Worm (Caenorhabditis elegans) whole organism, late embryonic: ENCODE measurements around the gene F07C6.2.

Experiments used
- F13H6.1 ChIP-seq: sonication (generic microtip); optimal IDR thresholded peaks from 2 replicates; lab custom pipeline; 2016; ENCODE audit warnings: missing genetic modification characterization, missing compliant biosample characterization
- K02D7.2 ChIP-seq: sonication (generic microtip); optimal IDR thresholded peaks from 2 replicates; lab custom pipeline; 2017; ENCODE audit warnings: mild to moderate bottlenecking, missing genetic modification characterization, missing compliant biosample characterization
- Y22D7AL.16 ChIP-seq: sonication (generic microtip); optimal IDR thresholded peaks from 2 replicates; lab custom pipeline; 2016; ENCODE audit warnings: missing genetic modification characterization, missing compliant biosample characterization
- ceh-14 ChIP-seq: sonication (generic microtip); optimal IDR thresholded peaks from 2 replicates; lab custom pipeline; 2016; ENCODE audit warnings: missing genotype, missing genetic modification characterization, missing compliant biosample characterization
- ceh-18 ChIP-seq: sonication (generic microtip); optimal IDR thresholded peaks from 2 replicates; lab custom pipeline; 2016; ENCODE audit warnings: missing genetic modification characterization, missing compliant biosample characterization
- ceh-19 ChIP-seq: fragments of 200-800 bp; sonication (Bioruptor generic); optimal IDR thresholded peaks from 2 replicates; lab custom pipeline; 2018; ENCODE audit warnings: mild to moderate bottlenecking, missing genetic modification characterization, missing compliant biosample characterization
- ceh-2 ChIP-seq: sonication (generic microtip); optimal IDR thresholded peaks from 2 replicates; lab custom pipeline; 2016; ENCODE audit warnings: missing genotype, missing genetic modification characterization, missing compliant biosample characterization
- ceh-22 ChIP-seq: sonication (generic microtip); optimal IDR thresholded peaks from 2 replicates; lab custom pipeline; 2017; ENCODE audit warnings: missing biosample characterization, missing genetic modification characterization
- ceh-30 ChIP-seq: fragments of 150-350 bp; optimal IDR thresholded peaks from 2 replicates; lab custom pipeline; 2014; ENCODE audit warnings: missing biosample characterization, missing genetic modification characterization
- ceh-6 ChIP-seq: fragments of 200-800 bp; sonication (Bioruptor generic); optimal IDR thresholded peaks from 2 replicates; lab custom pipeline; 2018; ENCODE audit warnings: mild to moderate bottlenecking, missing genetic modification characterization, missing compliant biosample characterization
- che-1 ChIP-seq: sonication (generic microtip); optimal IDR thresholded peaks from 2 replicates; lab custom pipeline; 2016; ENCODE audit warnings: mild to moderate bottlenecking, missing genetic modification characterization, missing compliant biosample characterization
- elt-2 ChIP-seq: sonication (generic microtip); optimal IDR thresholded peaks from 2 replicates; lab custom pipeline; 2016; ENCODE audit warnings: missing genetic modification reagents, missing genetic modification characterization, missing compliant biosample characterization
- elt-4 ChIP-seq: sonication (generic microtip); optimal IDR thresholded peaks from 2 replicates; lab custom pipeline; 2016; ENCODE audit warnings: missing genetic modification characterization, missing compliant biosample characterization
- ets-4 ChIP-seq: sonication (generic microtip); optimal IDR thresholded peaks from 2 replicates; lab custom pipeline; 2016; ENCODE audit warnings: missing genetic modification characterization, missing compliant biosample characterization
- eyg-1 ChIP-seq: sonication (generic microtip); optimal IDR thresholded peaks from 2 replicates; lab custom pipeline; 2016; ENCODE audit warnings: missing genotype, missing genetic modification characterization, missing compliant biosample characterization
- fkh-10 ChIP-seq: fragments of 150-350 bp; optimal IDR thresholded peaks from 2 replicates; lab custom pipeline; 2014; ENCODE audit warnings: missing biosample characterization, missing genetic modification reagents, missing genetic modification characterization
- hlh-13 ChIP-seq: fragments of 200-800 bp; sonication (Bioruptor generic); optimal IDR thresholded peaks from 2 replicates; lab custom pipeline; 2018; ENCODE audit warnings: mild to moderate bottlenecking, missing genetic modification characterization, missing compliant biosample characterization
- hlh-6 ChIP-seq: sonication (generic microtip); optimal IDR thresholded peaks from 2 replicates; lab custom pipeline; 2016; ENCODE audit warnings: missing genotype, missing genetic modification characterization, missing compliant biosample characterization
- lin-11 ChIP-seq: fragments of 200-800 bp; sonication (Bioruptor generic); optimal IDR thresholded peaks from 2 replicates; lab custom pipeline; 2018; ENCODE audit warnings: mild to moderate bottlenecking, missing genetic modification characterization, missing compliant biosample characterization
- madf-2 ChIP-seq: sonication (generic microtip); optimal IDR thresholded peaks from 2 replicates; lab custom pipeline; 2017; ENCODE audit warnings: missing genetic modification characterization, missing compliant biosample characterization
- nhr-232 ChIP-seq: sonication (generic microtip); optimal IDR thresholded peaks from 2 replicates; lab custom pipeline; 2016; ENCODE audit warnings: missing genetic modification characterization, missing compliant biosample characterization
- npax-4 ChIP-seq: sonication (generic microtip); optimal IDR thresholded peaks from 2 replicates; lab custom pipeline; 2016; ENCODE audit warnings: missing genetic modification characterization, missing compliant biosample characterization
- odd-2 ChIP-seq: sonication (generic microtip); optimal IDR thresholded peaks from 2 replicates; lab custom pipeline; 2017; ENCODE audit warnings: antibody characterized with exemption, mild to moderate bottlenecking, missing genetic modification characterization, missing compliant biosample characterization
- pha-2 ChIP-seq: sonication (generic microtip); optimal IDR thresholded peaks from 2 replicates; lab custom pipeline; 2017; ENCODE audit warnings: mild to moderate bottlenecking, missing genetic modification characterization, missing compliant biosample characterization
- pqm-1 ChIP-seq: sonication (generic microtip); optimal IDR thresholded peaks from 2 replicates; lab custom pipeline; 2016; ENCODE audit warnings: missing genetic modification characterization, missing compliant biosample characterization
- pros-1 ChIP-seq: fragments of 150-350 bp; optimal IDR thresholded peaks from 2 replicates; lab custom pipeline; 2014; ENCODE audit warnings: missing biosample characterization, missing genetic modification reagents, missing genetic modification characterization
- ref-2 ChIP-seq: sonication (generic microtip); optimal IDR thresholded peaks from 2 replicates; lab custom pipeline; 2016; ENCODE audit warnings: missing genetic modification characterization, missing compliant biosample characterization
- rnt-1 ChIP-seq: sonication (generic microtip); optimal IDR thresholded peaks from 2 replicates; lab custom pipeline; 2016; ENCODE audit warnings: missing genetic modification characterization, missing compliant biosample characterization
- sox-4 ChIP-seq: sonication (generic microtip); optimal IDR thresholded peaks from 2 replicates; lab custom pipeline; 2017; ENCODE audit warnings: mild to moderate bottlenecking, missing genetic modification characterization, inconsistent platforms, missing compliant biosample characterization
- syd-9 ChIP-seq: sonication (generic microtip); optimal IDR thresholded peaks from 2 replicates; lab custom pipeline; 2016; ENCODE audit warnings: mild to moderate bottlenecking, missing genetic modification characterization, moderate library complexity, missing compliant biosample characterization
- tbx-2 ChIP-seq: sonication (generic microtip); optimal IDR thresholded peaks from 2 replicates; lab custom pipeline; 2016; ENCODE audit warnings: missing genetic modification characterization, missing compliant biosample characterization
- tbx-7 ChIP-seq: sonication (generic microtip); optimal IDR thresholded peaks from 2 replicates; lab custom pipeline; 2016; ENCODE audit warnings: missing genotype, missing genetic modification characterization, missing compliant biosample characterization
- unc-3 ChIP-seq, 2 experiments: fragments of 200-800 bp in 1 of 2; sonication (Bioruptor generic) in 1 of 2; sonication (generic microtip) in 1 of 2; conservative IDR thresholded peaks in 1 of 2; optimal IDR thresholded peaks in 1 of 2; 2 replicates each; pipeline versions ENCODE4 v1.3.6 to Lab custom; 2016 to 2022; ENCODE audit warnings: missing compliant biosample characterization in 2 of 2, missing genetic modification characterization in 2 of 2, missing genetic modification reagents in 1 of 2
- unc-86 ChIP-seq: sonication (generic microtip); optimal IDR thresholded peaks from 2 replicates; lab custom pipeline; 2016; ENCODE audit warnings: missing genetic modification characterization, missing compliant biosample characterization
- ztf-16 ChIP-seq: sonication (generic microtip); optimal IDR thresholded peaks from 2 replicates; lab custom pipeline; 2017; ENCODE audit warnings: missing genetic modification characterization, missing compliant biosample characterization

Gene F07C6.2

ce11 chrIV:12789088-12789487 lies 1.9 kb upstream of the F07C6.2 start, which contains the start of gene F07C6.3:
TSS of gene F07C6.3 (plus strand) at chrIV:12789235.
- TF ChIP-seq ceh-18 (tag; lab: Kevin White, UChicago) = no peak
- TF ChIP-seq npax-4 (tag; lab: Kevin White, UChicago) = no peak
- TF ChIP-seq unc-86 (tag; lab: Kevin White, UChicago) = no peak
- no peak for TF ChIP-seq pha-2
- TF ChIP-seq ceh-30 (tag; lab: Kevin White, UChicago) = no peak
- no peak for TF ChIP-seq ets-4
- TF ChIP-seq syd-9 = no peak
- no peak for TF ChIP-seq che-1 (tag; lab: Kevin White, UChicago)
- TF ChIP-seq lin-11 = no peak
- no peak for TF ChIP-seq hlh-6 (tag; lab: Kevin White, UChicago)
- TF ChIP-seq elt-4 = no peak
- no peak for TF ChIP-seq odd-2 (tag; lab: Kevin White, UChicago)
- TF ChIP-seq ceh-6 (GFP tag; lab: Kevin White, UChicago) = no peak
- TF ChIP-seq Y22D7AL.16 = no peak
- TF ChIP-seq ceh-14 (tag; lab: Kevin White, UChicago) = no peak
- no peak for TF ChIP-seq nhr-232
- TF ChIP-seq pqm-1 (tag; lab: Kevin White, UChicago) = no peak
- TF ChIP-seq, all 69 proteins: peak for 0

DNA sequence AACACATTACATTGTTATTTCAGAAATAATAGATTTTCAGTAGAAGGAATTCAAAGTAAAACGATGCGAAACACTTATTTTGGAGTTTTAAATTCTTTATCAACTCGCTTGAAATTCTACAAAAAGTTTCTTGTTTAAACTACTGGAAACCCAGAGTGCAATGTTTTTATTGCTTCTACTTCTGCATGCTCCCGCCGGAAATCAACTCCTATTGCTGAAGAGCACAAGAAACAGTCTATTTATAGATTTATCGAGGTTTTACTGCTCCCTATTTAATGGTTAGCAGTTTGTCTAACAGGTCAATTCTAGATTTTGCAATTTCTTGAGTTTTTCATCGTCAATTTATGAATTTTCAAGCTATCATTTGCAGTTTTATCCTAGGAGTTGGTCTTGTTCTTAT lies 1.5 kb downstream of the F07C6.2 start, which contains the start of gene F07C6.6:
F07C6.6 (plus strand) TSS at position 301 of the 400 bp plus-strand sequence.
- no peak for TF ChIP-seq unc-3 (GFP tag; conservative IDR thresholded peaks at IDR 0.05; lab: Robert Waterston, UW)
- no peak for TF ChIP-seq unc-3 (tag; optimal IDR thresholded peaks at IDR 0.05; lab: Kevin White, UChicago)
- no peak for TF ChIP-seq syd-9
- TF ChIP-seq ref-2 = no peak
- TF ChIP-seq ceh-6 (GFP tag; lab: Kevin White, UChicago) = no peak
- no peak for TF ChIP-seq ceh-22 (tag; lab: Kevin White, UChicago)

DNA sequence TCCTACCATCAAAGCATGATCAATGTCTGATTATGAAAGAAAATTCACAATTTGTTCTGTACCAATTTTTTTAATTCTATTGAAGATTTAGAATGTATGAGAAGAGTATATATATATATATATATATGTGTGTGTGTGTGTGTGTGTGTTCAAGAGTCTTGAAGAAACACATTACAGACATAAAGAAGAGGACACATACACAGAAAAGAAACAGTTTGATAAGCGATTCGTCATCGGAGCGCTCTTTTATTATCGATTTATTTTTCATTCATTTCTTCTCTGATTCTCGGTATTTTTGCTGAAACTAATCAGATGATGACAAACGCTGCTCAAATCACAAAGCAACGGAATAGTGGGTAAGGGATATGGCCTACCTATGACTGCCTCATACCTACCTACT lies 2.6 kb downstream of the F07C6.2 start, which contains the start of gene pin-2:
pin-2 (plus strand) TSS at position 227 of the 400 bp plus-strand sequence.
- TF ChIP-seq elt-4 (no peak), elt-2 (no peak), eyg-1 (tag; lab: Kevin White, UChicago) (no peak), ztf-16 (no peak), F13H6.1 (tag; lab: Kevin White, UChicago) (no peak), fkh-10 (GFP tag; lab: Kevin White, UChicago) (no peak), K02D7.2 (no peak), tbx-2 (tag; lab: Kevin White, UChicago) (no peak), ceh-22 (tag; lab: Kevin White, UChicago) (no peak), rnt-1 (tag; lab: Kevin White, UChicago) (no peak), ceh-30 (tag; lab: Kevin White, UChicago) (no peak), hlh-13 (GFP tag; lab: Kevin White, UChicago) (no peak), unc-3 (GFP tag; conservative IDR thresholded peaks at IDR 0.05; lab: Robert Waterston, UW) (no peak), unc-3 (tag; optimal IDR thresholded peaks at IDR 0.05; lab: Kevin White, UChicago) (no peak), ceh-2 (tag; lab: Kevin White, UChicago) (no peak), sox-4 (tag; lab: Kevin White, UChicago) (no peak), ceh-19 (GFP tag; lab: Kevin White, UChicago) (no peak), lin-11 (no peak), tbx-7 (tag; lab: Kevin White, UChicago) (no peak), pros-1 (tag; lab: Kevin White, UChicago) (no peak), ceh-14 (tag; lab: Kevin White, UChicago) (no peak)

DNA sequence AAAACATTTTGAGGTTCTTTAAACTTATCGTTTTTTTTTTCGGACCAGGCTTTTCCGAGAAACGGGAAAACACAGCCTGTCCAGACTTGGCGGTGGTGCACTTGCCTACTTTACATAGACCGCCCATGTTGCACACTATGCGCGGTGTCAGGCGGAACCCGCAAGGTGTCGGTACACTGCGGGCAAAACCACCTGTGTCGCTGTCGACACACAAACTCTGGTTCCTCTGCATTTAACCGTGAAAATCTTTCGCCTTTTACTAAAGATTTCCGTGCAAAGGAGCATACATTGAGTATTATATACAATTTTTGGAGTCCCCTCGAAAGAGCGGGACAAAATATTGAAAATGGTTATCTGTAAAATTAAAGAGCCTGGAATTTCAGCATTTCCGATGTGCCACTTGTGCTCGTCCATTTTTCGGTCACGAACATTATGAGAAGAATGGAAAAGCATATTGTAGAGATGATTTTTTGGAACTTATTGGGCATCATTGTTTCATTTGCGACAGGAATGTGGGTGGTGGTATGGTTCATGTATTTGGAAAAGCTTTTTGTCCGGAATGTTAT lies 4.5 kb downstream of the F07C6.2 start:
- TF ChIP-seq ceh-6 (GFP tag; lab: Kevin White, UChicago) (no peak), madf-2 (no peak)
